Worm (Caenorhabditis elegans): ENCODE measurements around the gene F19H6.5.
A peak's percentile ranks its signal among the peaks of the same experiment; 100 is the strongest.

F19H6.5 gene

ce11 chrX:12323439-12323838, 41.3 kb downstream of the F19H6.5 start, which contains the start of gene srd-40:
TSS of gene srd-40 (plus strand) at chrX:12323739.
- TF ChIP-seq nhr-25 (tag; optimal IDR thresholded peaks at IDR 0.05; ENCODE audit: borderline replicate concordance, insufficient read depth) (no peak), vab-7 (GFP tag; IDR thresholded peaks at IDR 0.05) (no peak), nhr-28 (tag; optimal IDR thresholded peaks at IDR 0.05) (no peak), Y105C5A.15 (GFP tag; IDR thresholded peaks at IDR 0.05) (no peak), dve-1 (tag; optimal IDR thresholded peaks at IDR 0.05; ENCODE audit: insufficient read depth) (no peak), fos-1 (tag; optimal IDR thresholded peaks at IDR 0.05) (no peak), snpc-1.2 (GFP tag; IDR thresholded peaks at IDR 0.05) (no peak)

- TF ChIP-seq mes-2 (tag; optimal IDR thresholded peaks at IDR 0.05; ENCODE audit: poor library complexity, severe bottlenecking), result no peak
These were observed 43.3 kb downstream of the F19H6.5 start, which contains the start of gene F17A2.13 for ce11 chrX:12321357-12321756. TSS of gene F17A2.13 (plus strand) at chrX:12321657.

- TF ChIP-seq Y48G9A.11 (GFP tag; IDR thresholded peaks at IDR 0.05) (no peak), unc-62 (GFP tag; optimal IDR thresholded peaks at IDR 0.05 in 1 of 2) (peak in 1 of 2 experiments; percentile 48), unc-62 (tag; optimal IDR thresholded peaks at IDR 0.05) (no peak)
These were observed 44.0 kb downstream of the F19H6.5 start, which contains the start of gene ceh-40 for ce11 chrX:12320737-12321136. TSS of gene ceh-40 (minus strand) at chrX:12320777.

ce11 chrX:12317560-12317959, 47.1 kb downstream of the F19H6.5 start:
- TF ChIP-seq egl-27 (tag; optimal IDR thresholded peaks at IDR 0.05), result no peak
- TF ChIP-seq duxl-1 (tag; optimal IDR thresholded peaks at IDR 0.05; ENCODE audit: poor library complexity), result no peak
- peak in 1 of 2 experiments; percentile 91 for TF ChIP-seq unc-62 (GFP tag; optimal IDR thresholded peaks at IDR 0.05 in 1 of 2)
- no peak for TF ChIP-seq unc-62 (tag; optimal IDR thresholded peaks at IDR 0.05)

ce11 chrX:12315268-12315667, 49.4 kb downstream of the F19H6.5 start, which contains the start of gene xtr-2:
TSS of gene xtr-2 (plus strand) at chrX:12315568.
- TF ChIP-seq nhr-41 (GFP tag; IDR thresholded peaks at IDR 0.05), result no peak
- no peak for TF ChIP-seq Y75B8A.6 (GFP tag; IDR thresholded peaks at IDR 0.05)
- no peak for TF ChIP-seq ZK337.2 (GFP tag; IDR thresholded peaks at IDR 0.05)
- TF ChIP-seq F49E8.2 (tag; optimal IDR thresholded peaks at IDR 0.05; ENCODE audit: borderline replicate concordance), result no peak
- TF ChIP-seq mep-1 (tag; optimal IDR thresholded peaks at IDR 0.05), result no peak
- no peak for TF ChIP-seq tag-97 (GFP tag; IDR thresholded peaks at IDR 0.05)
- TF ChIP-seq hif-1 (tag; optimal IDR thresholded peaks at IDR 0.05), result no peak
- TF ChIP-seq nhr-28 (tag; optimal IDR thresholded peaks at IDR 0.05), result no peak
- no peak for TF ChIP-seq F26F4.8 (GFP tag; conservative IDR thresholded peaks at IDR 0.05)
- no peak for TF ChIP-seq nhr-10 (tag; optimal IDR thresholded peaks at IDR 0.05)
- TF ChIP-seq zip-2 (tag; optimal IDR thresholded peaks at IDR 0.05), result no peak
- TF ChIP-seq vab-7 (GFP tag; IDR thresholded peaks at IDR 0.05), result no peak
- TF ChIP-seq dve-1 (tag; optimal IDR thresholded peaks at IDR 0.05; ENCODE audit: insufficient read depth), result no peak
- TF ChIP-seq unc-62 (GFP tag; optimal IDR thresholded peaks at IDR 0.05 in 1 of 2), result no peak
- TF ChIP-seq unc-62 (tag; optimal IDR thresholded peaks at IDR 0.05), result no peak
- TF ChIP-seq fkh-10 (GFP tag; optimal IDR thresholded peaks at IDR 0.05), result no peak
- no peak for TF ChIP-seq aha-1 (tag)
- TF ChIP-seq lin-13 (GFP tag; optimal IDR thresholded peaks at IDR 0.05), result no peak

- TF ChIP-seq nhr-237 (tag; optimal IDR thresholded peaks at IDR 0.05) (no peak), nhr-25 (tag; optimal IDR thresholded peaks at IDR 0.05; ENCODE audit: borderline replicate concordance, insufficient read depth) (no peak), unc-62 (GFP tag; optimal IDR thresholded peaks at IDR 0.05 in 1 of 2) (peak in 1 of 2 experiments; percentile 79), unc-62 (tag; optimal IDR thresholded peaks at IDR 0.05) (no peak), lir-3 (tag; optimal IDR thresholded peaks at IDR 0.05) (no peak), mdt-29 (GFP tag; IDR thresholded peaks at IDR 0.05) (no peak), F37D6.2 (tag; optimal IDR thresholded peaks at IDR 0.05) (no peak), skn-1 (tag; optimal IDR thresholded peaks at IDR 0.05) (no peak), mdl-1 (tag; optimal IDR thresholded peaks at IDR 0.05) (no peak), tra-1 (GFP tag; IDR thresholded peaks at IDR 0.05) (peak; percentile 81; the same call in 1 of the 2 replicates), dmd-8 (GFP tag; IDR thresholded peaks at IDR 0.05) (no peak), ama-1 (optimal IDR thresholded peaks at IDR 0.05) (no peak), lsy-2 (tag; optimal IDR thresholded peaks at IDR 0.05) (no peak), set-16 (GFP tag; IDR thresholded peaks at IDR 0.05) (no peak), ZK546.5 (tag; optimal IDR thresholded peaks at IDR 0.05) (no peak), mep-1 (tag; optimal IDR thresholded peaks at IDR 0.05) (no peak), F26F4.8 (GFP tag; conservative IDR thresholded peaks at IDR 0.05) (no peak)
These were observed 50.3 kb downstream of the F19H6.5 start for ce11 chrX:12314395-12314794.
